Worm (Caenorhabditis elegans): ENCODE results near the gene agxt-1.

DNA sequence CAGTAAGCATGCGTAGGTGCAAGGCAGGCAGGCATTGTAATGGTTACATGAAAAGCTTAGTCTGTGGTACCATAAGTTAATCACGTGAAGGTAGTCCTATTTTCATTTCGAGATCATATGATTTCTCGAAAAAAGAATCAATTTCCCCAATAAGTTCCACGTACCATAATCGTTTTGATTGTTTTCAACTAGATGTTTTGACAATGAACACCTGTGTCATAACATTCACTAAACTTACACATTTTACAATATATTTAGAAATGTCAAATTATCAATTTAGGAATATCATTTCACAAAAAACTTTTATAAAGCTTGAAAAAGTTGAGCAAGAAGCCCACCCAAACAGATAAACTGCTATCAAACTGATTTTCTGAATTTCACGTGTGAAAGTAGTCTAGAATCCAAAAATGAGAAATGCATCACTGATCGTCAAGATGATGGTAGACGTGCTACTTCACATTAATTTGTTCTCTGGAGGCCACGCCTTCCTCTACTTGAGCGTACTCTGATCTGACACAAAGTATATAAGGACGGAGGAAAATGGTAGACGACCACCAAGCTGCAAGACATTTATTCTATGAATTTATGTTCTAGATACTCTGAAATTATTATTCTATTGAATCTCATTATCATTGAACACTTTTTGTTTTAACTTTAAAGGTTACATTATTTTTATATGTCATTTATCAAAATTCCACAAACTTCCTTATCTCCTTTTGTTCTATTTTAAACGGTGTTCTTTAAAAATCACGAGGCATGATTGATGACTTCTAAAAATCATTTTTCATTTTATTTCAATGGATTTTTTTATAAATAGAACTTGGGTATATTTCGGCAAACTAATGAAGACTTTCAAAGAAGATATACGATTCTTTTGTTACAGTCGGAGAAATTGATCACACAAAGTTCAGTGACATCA lies 26.2 kb upstream of the agxt-1 start, which contains the start of gene F46C5.10:
- no peak for TF ChIP-seq F10E7.11 (tag; optimal IDR thresholded peaks at IDR 0.05)
- no peak for TF ChIP-seq Y79H2A.3 (GFP tag; conservative IDR thresholded peaks at IDR 0.05)
- TF ChIP-seq unc-62 (GFP tag; optimal IDR thresholded peaks at IDR 0.05), result no peak
- no peak for TF ChIP-seq K12H6.12 (tag; optimal IDR thresholded peaks at IDR 0.05)

Measured in whole organism, young adult.